Worm (Caenorhabditis elegans) whole organism, late embryonic: ENCODE measurements around the gene phlp-2.

Source experiments
- fkh-10 ChIP-seq: fragments of 150-350 bp; optimal IDR thresholded peaks from 2 replicates; lab custom pipeline; 2014; ENCODE audit warnings: missing biosample characterization, missing genetic modification reagents, missing genetic modification characterization
- lim-6 ChIP-seq: sonication (generic microtip); optimal IDR thresholded peaks from 2 replicates; lab custom pipeline; 2016; ENCODE audit warnings: missing genetic modification characterization, missing compliant biosample characterization
- nfya-1 ChIP-seq: sonication (generic microtip); optimal IDR thresholded peaks from 2 replicates; lab custom pipeline; 2017; ENCODE audit warnings: missing genetic modification characterization, mild to moderate bottlenecking, missing compliant biosample characterization, antibody characterized with exemption, moderate library complexity
- sox-2 ChIP-seq: fragments of 200-800 bp; sonication (Bioruptor generic); IDR thresholded peaks from 2 replicates; pipeline ENCODE4 v1.3.6; 2022; ENCODE audit warnings: missing genetic modification reagents, missing genetic modification characterization, missing compliant biosample characterization
- unc-42 ChIP-seq: sonication (generic microtip); optimal IDR thresholded peaks from 2 replicates; lab custom pipeline; 2016; ENCODE audit warnings: missing genotype, missing genetic modification characterization, missing compliant biosample characterization

ce11 chrIII:4170903-4171377, 38.3 kb upstream of the phlp-2 start, which contains the start of the genes rnf-121 and C16C10.4:
- TF ChIP-seq lim-6 (tag; lab: Kevin White, UChicago) (peak; percentile 73), sox-2 (GFP tag; lab: Robert Waterston, UW) (0 out of 2 replicates have a peak, but pooled peaks have one; percentile 29), nfya-1 (tag; lab: Kevin White, UChicago) (peak; percentile 92), fkh-10 (GFP tag; lab: Kevin White, UChicago) (peak; percentile 64), unc-42 (tag; lab: Kevin White, UChicago) (peak; percentile 38)
